Fruit fly (Drosophila melanogaster) whole organism, prepupa: ENCODE measurements around the gene CG33791.

Experiments
- Blimp-1 ChIP-seq: fragments of 200-800 bp; sonication (Bioruptor generic); optimal IDR thresholded peaks from 3 replicates; lab custom pipeline; 2017; ENCODE audit warnings: missing biosample characterization, missing genetic modification characterization, mild to moderate bottlenecking, moderate library complexity, missing genetic modification reagents
- CG10631 ChIP-seq: fragments of 200-800 bp; sonication (Bioruptor generic); optimal IDR thresholded peaks from 2 replicates; lab custom pipeline; 2016; ENCODE audit warnings: missing biosample characterization, missing genetic modification characterization
- CG10669 ChIP-seq: fragments of 200-800 bp; sonication (Bioruptor generic); optimal IDR thresholded peaks from 3 replicates; lab custom pipeline; 2018; ENCODE audit warnings: missing biosample characterization, mild to moderate bottlenecking, missing genetic modification characterization, moderate library complexity
- CG11294 ChIP-seq: fragments of 200-800 bp; sonication (Bioruptor generic); IDR thresholded peaks from 2 replicates; pipeline ENCODE4 v1.3.6; 2022; ENCODE audit warnings: missing biosample characterization, missing genetic modification characterization
- CG11762 ChIP-seq: fragments of 200-800 bp; sonication (Bioruptor generic); optimal IDR thresholded peaks from 3 replicates; lab custom pipeline; 2016; ENCODE audit warnings: missing biosample characterization, missing genetic modification characterization; ENCODE audit not compliant: insufficient read depth
- CG11902 ChIP-seq: fragments of 200-800 bp; sonication (Bioruptor generic); optimal IDR thresholded peaks from 3 replicates; lab custom pipeline; 2016; ENCODE audit warnings: missing biosample characterization, missing genetic modification characterization
- CG15336 ChIP-seq: fragments of 200-800 bp; sonication (Bioruptor generic); IDR thresholded peaks from 2 replicates; pipeline ENCODE4 v1.3.6; 2022; ENCODE audit warnings: missing biosample characterization, missing genetic modification characterization
- CG1621 ChIP-seq: fragments of 200-800 bp; sonication (Bioruptor generic); optimal IDR thresholded peaks from 3 replicates; lab custom pipeline; 2018; ENCODE audit warnings: missing biosample characterization, mild to moderate bottlenecking, missing genetic modification characterization
- CG16779 ChIP-seq: fragments of 200-800 bp; sonication (Bioruptor generic); optimal IDR thresholded peaks from 3 replicates; lab custom pipeline; 2017; ENCODE audit warnings: missing biosample characterization, mild to moderate bottlenecking, missing genetic modification characterization
- CG3032 ChIP-seq: fragments of 200-800 bp; optimal IDR thresholded peaks from 2 replicates; lab custom pipeline; 2019; ENCODE audit warnings: missing biosample characterization, mild to moderate bottlenecking, missing genetic modification characterization, moderate library complexity
- CG31627 ChIP-seq: fragments of 200-800 bp; sonication (Bioruptor generic); optimal IDR thresholded peaks from 3 replicates; lab custom pipeline; 2016; ENCODE audit warnings: missing biosample characterization, missing genetic modification characterization
- CG32006 ChIP-seq: fragments of 200-800 bp; sonication (Bioruptor generic); optimal IDR thresholded peaks from 3 replicates; lab custom pipeline; 2017; ENCODE audit warnings: missing biosample characterization, mild to moderate bottlenecking, missing genetic modification characterization
- CG34406 ChIP-seq: fragments of 200-800 bp; sonication (Bioruptor generic); optimal IDR thresholded peaks from 3 replicates; lab custom pipeline; 2016; ENCODE audit warnings: missing biosample characterization, missing genetic modification characterization
- CG4318 ChIP-seq: fragments of 200-800 bp; sonication (Bioruptor generic); optimal IDR thresholded peaks from 3 replicates; lab custom pipeline; 2017; ENCODE audit warnings: missing biosample characterization, mild to moderate bottlenecking, missing genetic modification characterization
- CG6163 ChIP-seq: fragments of 200-800 bp; sonication (Bioruptor generic); IDR thresholded peaks from 3 replicates; pipeline ENCODE4 v1.3.6; 2022; ENCODE audit warnings: missing biosample characterization, missing genetic modification characterization
- CG6276 ChIP-seq: fragments of 200-800 bp; sonication (Bioruptor generic); optimal IDR thresholded peaks from 2 replicates; lab custom pipeline; 2017; ENCODE audit warnings: missing biosample characterization, mild to moderate bottlenecking, missing genetic modification characterization
- CG6792 ChIP-seq: fragments of 200-800 bp; sonication (Bioruptor generic); optimal IDR thresholded peaks from 3 replicates; lab custom pipeline; 2016; ENCODE audit warnings: missing biosample characterization, missing genetic modification characterization
- CG7368 ChIP-seq: fragments of 200-800 bp; sonication (Bioruptor generic); optimal IDR thresholded peaks from 3 replicates; lab custom pipeline; 2016; ENCODE audit warnings: missing biosample characterization, missing genetic modification characterization
- CG8319 ChIP-seq: fragments of 200-800 bp; sonication (Bioruptor generic); optimal IDR thresholded peaks from 3 replicates; lab custom pipeline; 2016; ENCODE audit warnings: missing biosample characterization, missing genetic modification characterization
- Eip75B ChIP-seq: fragments of 200-800 bp; sonication (Bioruptor generic); optimal IDR thresholded peaks from 3 replicates; lab custom pipeline; 2016; ENCODE audit warnings: missing biosample characterization, missing genetic modification characterization
- Eip78C ChIP-seq: fragments of 200-800 bp; sonication (Bioruptor generic); peaks from one replicate; lab custom pipeline; 2016; ENCODE audit warnings: missing biosample characterization, missing genetic modification characterization
- Eip93F ChIP-seq: fragments of 200-800 bp; sonication (Bioruptor generic); optimal IDR thresholded peaks from 2 replicates; lab custom pipeline; 2016; ENCODE audit warnings: missing biosample characterization, mild to moderate bottlenecking, missing genetic modification characterization
- Ets21C ChIP-seq: fragments of 200-800 bp; sonication (Bioruptor generic); optimal IDR thresholded peaks from 3 replicates; lab custom pipeline; 2016; ENCODE audit warnings: missing biosample characterization, missing genetic modification characterization
- Ets96B ChIP-seq: fragments of 200-800 bp; optimal IDR thresholded peaks from 2 replicates; lab custom pipeline; 2019; ENCODE audit warnings: missing biosample characterization, mild to moderate bottlenecking, missing genetic modification characterization, moderate library complexity
- Hr38 ChIP-seq: sonication (Bioruptor generic); optimal IDR thresholded peaks from 2 replicates; lab custom pipeline; 2016; ENCODE audit warnings: missing biosample characterization, missing genetic modification characterization
- Hr39 ChIP-seq: fragments of 200-800 bp; sonication (Bioruptor generic); optimal IDR thresholded peaks from 2 replicates; lab custom pipeline; 2016; ENCODE audit warnings: missing biosample characterization, missing genetic modification characterization
- Hr4 ChIP-seq: fragments of 200-800 bp; sonication (Bioruptor generic); optimal IDR thresholded peaks from 3 replicates; lab custom pipeline; 2016; ENCODE audit warnings: missing biosample characterization, missing genetic modification characterization
- Met ChIP-seq: fragments of 200-800 bp; sonication (Bioruptor generic); optimal IDR thresholded peaks from 3 replicates; lab custom pipeline; 2016; ENCODE audit warnings: missing biosample characterization, missing genetic modification characterization
- OdsH ChIP-seq: fragments of 200-800 bp; sonication (Bioruptor generic); optimal IDR thresholded peaks from 3 replicates; lab custom pipeline; 2016; ENCODE audit warnings: missing biosample characterization, missing genetic modification characterization
- Smox ChIP-seq: fragments of 200-800 bp; sonication (Bioruptor generic); optimal IDR thresholded peaks from 3 replicates; lab custom pipeline; 2016; ENCODE audit warnings: missing biosample characterization, missing genetic modification characterization
- Sox102F ChIP-seq: fragments of 200-800 bp; sonication (Bioruptor generic); optimal IDR thresholded peaks from 2 replicates; lab custom pipeline; 2016; ENCODE audit warnings: missing biosample characterization, mild to moderate bottlenecking, missing genetic modification characterization
- Sox14 ChIP-seq: fragments of 200-800 bp; sonication (Bioruptor generic); optimal IDR thresholded peaks from 3 replicates; lab custom pipeline; 2016; ENCODE audit warnings: missing biosample characterization, missing genetic modification characterization
- Sox15 ChIP-seq: fragments of 200-800 bp; sonication (Bioruptor generic); optimal IDR thresholded peaks from 3 replicates; lab custom pipeline; 2016; ENCODE audit warnings: missing biosample characterization, missing genetic modification characterization
- achi ChIP-seq: fragments of 200-800 bp; sonication (Bioruptor generic); optimal IDR thresholded peaks from 3 replicates; lab custom pipeline; 2016; ENCODE audit warnings: missing biosample characterization, missing genetic modification characterization
- acj6 ChIP-seq: fragments of 200-800 bp; sonication (Bioruptor generic); optimal IDR thresholded peaks from 3 replicates; lab custom pipeline; 2016; ENCODE audit warnings: missing biosample characterization, missing genetic modification characterization
- cyc ChIP-seq: fragments of 200-800 bp; sonication (Bioruptor generic); optimal IDR thresholded peaks from 3 replicates; lab custom pipeline; 2016; ENCODE audit warnings: missing biosample characterization, missing genetic modification characterization
- esn ChIP-seq: fragments of 200-800 bp; sonication (Bioruptor generic); optimal IDR thresholded peaks from 2 replicates; lab custom pipeline; 2016; ENCODE audit warnings: missing biosample characterization, mild to moderate bottlenecking, missing genetic modification characterization, moderate library complexity
- fd59A ChIP-seq: fragments of 200-800 bp; sonication (Bioruptor generic); optimal IDR thresholded peaks from 2 replicates; lab custom pipeline; 2017; ENCODE audit warnings: missing biosample characterization, mild to moderate bottlenecking, missing genetic modification characterization, missing genetic modification reagents
- fd85E ChIP-seq: fragments of 200-800 bp; sonication (Bioruptor generic); optimal IDR thresholded peaks from 3 replicates; lab custom pipeline; 2016; ENCODE audit warnings: missing biosample characterization, missing genetic modification characterization
- fkh ChIP-seq: fragments of 200-800 bp; sonication (Bioruptor generic); optimal IDR thresholded peaks from 3 replicates; lab custom pipeline; 2017; ENCODE audit warnings: missing biosample characterization, mild to moderate bottlenecking, missing genetic modification characterization, moderate library complexity
- lz ChIP-seq: fragments of 200-800 bp; sonication (Bioruptor generic); optimal IDR thresholded peaks from 3 replicates; lab custom pipeline; 2016; ENCODE audit warnings: missing biosample characterization, missing genetic modification characterization
- net ChIP-seq: fragments of 200-800 bp; sonication (Bioruptor generic); optimal IDR thresholded peaks from 3 replicates; lab custom pipeline; 2016; ENCODE audit warnings: missing biosample characterization, missing genetic modification characterization
- pdm3 ChIP-seq: fragments of 200-800 bp; sonication (Bioruptor generic); optimal IDR thresholded peaks from 3 replicates; lab custom pipeline; 2016; ENCODE audit warnings: missing biosample characterization, missing genetic modification characterization
- salr ChIP-seq, 2 experiments: fragments of 200-800 bp; sonication (Bioruptor generic); optimal IDR thresholded peaks; 3 replicates each; lab custom pipeline; 2016 to 2018; ENCODE audit warnings: missing biosample characterization in 2 of 2, missing genetic modification characterization in 2 of 2, mild to moderate bottlenecking in 1 of 2
- spab ChIP-seq: fragments of 200-800 bp; sonication (Bioruptor generic); optimal IDR thresholded peaks from 2 replicates; lab custom pipeline; 2017; ENCODE audit warnings: missing biosample characterization, mild to moderate bottlenecking, missing genetic modification characterization, missing genetic modification reagents
- ss ChIP-seq, 2 experiments: fragments of 200-800 bp; sonication (Bioruptor generic); optimal IDR thresholded peaks; 2 replicates in 1 of 2; 3 replicates in 1 of 2; lab custom pipeline; 2017 to 2018; ENCODE audit warnings: mild to moderate bottlenecking in 2 of 2, missing biosample characterization in 2 of 2, missing genetic modification characterization in 2 of 2, moderate library complexity in 1 of 2
- svp ChIP-seq: fragments of 200-800 bp; sonication (Bioruptor generic); peaks from one replicate; lab custom pipeline; 2016; ENCODE audit warnings: missing biosample characterization, missing genetic modification characterization
- topi ChIP-seq: fragments of 200-800 bp; sonication (Bioruptor generic); optimal IDR thresholded peaks from 3 replicates; lab custom pipeline; 2016; ENCODE audit warnings: missing biosample characterization, missing genetic modification characterization
- vri ChIP-seq: fragments of 200-800 bp; sonication (Bioruptor generic); optimal IDR thresholded peaks from 3 replicates; lab custom pipeline; 2016; ENCODE audit warnings: missing biosample characterization, mild to moderate bottlenecking, missing genetic modification characterization

CG33791 gene

dm6 chr3L:1584781-1585180 lies 18.0 kb upstream of the CG33791 start (continued):
- peak; percentile 8 for TF ChIP-seq fd59A (GFP tag; lab: Kevin White, UChicago)
- TF ChIP-seq OdsH (GFP tag; lab: Kevin White, UChicago): peak; percentile 78
- TF ChIP-seq CG11762: peak; percentile 85
- TF ChIP-seq Ets21C (GFP tag; lab: Kevin White, UChicago): peak; percentile 63
- TF ChIP-seq acj6 (GFP tag; lab: Kevin White, UChicago): peak; percentile 76
- peak; percentile 80 for TF ChIP-seq Ets96B
- peak; percentile 78 for TF ChIP-seq Sox102F (GFP tag; lab: Kevin White, UChicago)
- peak; percentile 57 for TF ChIP-seq Met (GFP tag; lab: Kevin White, UChicago)
- peak; percentile 82 for TF ChIP-seq Hr4 (GFP tag; lab: Kevin White, UChicago)
- peak; percentile 79 for TF ChIP-seq CG31627 (GFP tag; lab: Kevin White, UChicago)
- peak; percentile 94 for TF ChIP-seq CG11294
- TF ChIP-seq CG10631: peak; percentile 69
- TF ChIP-seq Sox14 (GFP tag; lab: Kevin White, UChicago): peak; percentile 72
- TF ChIP-seq CG16779: peak; percentile 70
- TF ChIP-seq net (GFP tag; lab: Kevin White, UChicago): peak; percentile 92
- peak; percentile 89 for TF ChIP-seq CG6276 (GFP tag; lab: Kevin White, UChicago)
- TF ChIP-seq CG10669 (GFP tag; lab: Kevin White, UChicago): peak; percentile 83
- peak; percentile 97 for TF ChIP-seq Eip78C (GFP tag; lab: Kevin White, UChicago)
- peak; percentile 57 for TF ChIP-seq Blimp-1 (GFP tag; lab: Kevin White, UChicago)
- TF ChIP-seq vri: peak; percentile 27
- TF ChIP-seq cyc (GFP tag; lab: Kevin White, UChicago): peak; percentile 93
- TF ChIP-seq CG34406 (GFP tag; lab: Kevin White, UChicago): peak; percentile 67
- peak; percentile 56 for TF ChIP-seq Smox (GFP tag; lab: Kevin White, UChicago)
- TF ChIP-seq CG8319 (GFP tag; lab: Kevin White, UChicago): peak; percentile 77
- TF ChIP-seq CG4318: peak; percentile 60
- peak; percentile 80 for TF ChIP-seq esn (GFP tag; lab: Kevin White, UChicago)
- TF ChIP-seq svp (GFP tag; lab: Kevin White, UChicago): peak; percentile 94
- TF ChIP-seq CG6163 (GFP tag; lab: Robert Waterston, UW): peak; percentile 96
- peak; percentile 87 for TF ChIP-seq topi
- peak; percentile 50 for TF ChIP-seq CG1621 (tag; lab: Kevin White, UChicago)
- peak; percentile 80 for TF ChIP-seq lz (GFP tag; lab: Kevin White, UChicago)
- TF ChIP-seq pdm3: peak; percentile 81
- TF ChIP-seq Hr39 (GFP tag; lab: Kevin White, UChicago): peak; percentile 82
- no peak for TF ChIP-seq Hr38 (GFP tag; lab: Kevin White, UChicago)
- TF ChIP-seq spab (GFP tag; lab: Kevin White, UChicago): peak; percentile 76
- peak; percentile 76 for TF ChIP-seq CG3032
- TF ChIP-seq, all 60 proteins: peak for 57

dm6 chr3L:1586266-1587054 lies 16.3 kb upstream of the CG33791 start:
- TF ChIP-seq fd85E (GFP tag; lab: Kevin White, UChicago) (peak; percentile 65), CG6276 (GFP tag; lab: Kevin White, UChicago) (peak; percentile 90), ss (GFP tag; optimal IDR thresholded peaks at IDR 0.05; lab: Kevin White, UChicago) (peak; percentile 67 to 77), CG7368 (GFP tag; lab: Kevin White, UChicago) (peak; percentile 11), acj6 (GFP tag; lab: Kevin White, UChicago) (no peak), CG11902 (no peak), CG32006 (GFP tag; lab: Kevin White, UChicago) (no peak), Sox15 (GFP tag; lab: Kevin White, UChicago) (no peak), lz (GFP tag; lab: Kevin White, UChicago) (no peak), spab (GFP tag; lab: Kevin White, UChicago) (peak; percentile 47), cyc (GFP tag; lab: Kevin White, UChicago) (no peak), achi (GFP tag; lab: Kevin White, UChicago) (no peak), svp (GFP tag; lab: Kevin White, UChicago) (peak; percentile 88), Met (GFP tag; lab: Kevin White, UChicago) (peak; percentile 9), CG6792 (no peak), Eip75B (GFP tag; lab: Kevin White, UChicago) (peak; percentile 16), CG6163 (GFP tag; lab: Robert Waterston, UW) (peak; percentile 87), net (GFP tag; lab: Kevin White, UChicago) (peak; percentile 5), CG16779 (peak; percentile 77), CG15336 (peak; percentile 70), Eip93F (GFP tag; lab: Kevin White, UChicago) (no peak), CG10669 (GFP tag; lab: Kevin White, UChicago) (peak; percentile 54), salr (GFP tag; optimal IDR thresholded peaks at IDR 0.05; lab: Kevin White, UChicago) (no peak), fkh (GFP tag; lab: Kevin White, UChicago) (peak; percentile 73), Blimp-1 (GFP tag; lab: Kevin White, UChicago) (no peak)
